Fruit fly (Drosophila melanogaster): ENCODE results near the gene GILT3.

DNA sequence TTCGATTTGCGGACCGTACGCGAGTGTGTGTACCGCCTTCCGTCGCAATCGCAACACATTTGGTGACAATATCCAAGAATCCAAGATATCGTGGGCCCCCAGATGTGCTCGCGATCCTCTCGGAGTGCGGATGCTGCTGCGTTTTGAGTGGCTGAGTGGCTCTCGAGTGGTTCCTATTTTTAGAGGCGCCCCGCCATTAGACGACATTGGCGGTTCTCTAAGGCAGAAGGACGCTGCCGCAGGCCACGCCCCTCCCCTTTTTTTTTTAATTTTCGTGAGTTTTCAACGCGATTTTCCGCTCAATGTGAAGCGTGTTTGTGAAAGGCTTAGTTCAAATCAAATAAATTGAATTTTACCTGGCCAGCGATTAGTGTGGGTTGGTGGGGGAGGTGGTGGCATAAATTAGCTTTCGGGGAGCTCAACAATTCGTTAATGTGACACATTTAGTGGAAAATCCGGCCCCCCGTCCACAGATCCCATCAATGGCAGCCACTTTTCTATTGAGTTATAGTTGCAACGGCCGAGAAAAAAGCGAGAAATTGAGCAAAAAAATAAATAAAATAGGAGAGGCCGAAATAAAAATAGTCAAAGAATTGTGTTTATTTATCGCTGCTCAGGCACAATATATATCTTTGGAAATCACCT, 41.3 kb downstream of the GILT3 start, which contains the start of gene nau:
- TF ChIP-seq CG7101 (tag; optimal IDR thresholded peaks at IDR 0.05) (no peak), kay (GFP tag; ENCODE audit: borderline replicate concordance) (no peak)
